Fruit fly (Drosophila melanogaster) whole organism, embryonic: ENCODE measurements around the gene CG2794.

Experiments used
- Asciz ChIP-seq: fragments of 200-800 bp; sonication (Bioruptor generic); optimal IDR thresholded peaks from 2 replicates; lab custom pipeline; 2017; ENCODE audit warnings: missing biosample characterization, mild to moderate bottlenecking, missing genetic modification characterization, missing genetic modification reagents
- CG16813 ChIP-seq: fragments of 200-800 bp; sonication (Bioruptor generic); IDR thresholded peaks from 3 replicates; pipeline ENCODE4 v1.3.6; 2022; ENCODE audit warnings: missing biosample characterization, missing genetic modification characterization; ENCODE audit not compliant: partially characterized antibody
- CG17802 ChIP-seq: fragments of 200-800 bp; sonication (Bioruptor generic); optimal IDR thresholded peaks from 2 replicates; lab custom pipeline; 2018; ENCODE audit warnings: missing biosample characterization, mild to moderate bottlenecking, missing genetic modification characterization, moderate library complexity
- CG30431 ChIP-seq: fragments of 200-800 bp; sonication (Bioruptor generic); optimal IDR thresholded peaks from 2 replicates; lab custom pipeline; 2017; ENCODE audit warnings: missing biosample characterization, missing genetic modification characterization
- CG34422 ChIP-seq: fragments of 200-800 bp; sonication (Bioruptor generic); IDR thresholded peaks from 3 replicates; pipeline ENCODE4 v1.3.6; 2022; ENCODE audit warnings: missing biosample characterization, missing genetic modification characterization
- CG4282 ChIP-seq: fragments of 200-800 bp; sonication (Bioruptor generic); optimal IDR thresholded peaks from 2 replicates; lab custom pipeline; 2016; ENCODE audit warnings: missing biosample characterization, missing genetic modification characterization
- Med ChIP-seq: fragments of 200-800 bp; sonication (Bioruptor generic); peaks from one replicate; lab custom pipeline; 2016; ENCODE audit warnings: missing biosample characterization, missing genetic modification characterization, mild to moderate bottlenecking, inconsistent platforms, moderate library complexity
- ems ChIP-seq: fragments of 200-800 bp; sonication (Bioruptor generic); optimal IDR thresholded peaks from 3 replicates; lab custom pipeline; 2016; ENCODE audit warnings: missing biosample characterization, missing genetic modification characterization
- kay ChIP-seq: fragments of 200-800 bp; sonication (Bioruptor generic); optimal IDR thresholded peaks from 2 replicates; lab custom pipeline; 2016; ENCODE audit warnings: missing biosample characterization, missing genetic modification characterization
- usp ChIP-seq: fragments of >200 bp; optimal IDR thresholded peaks from 2 replicates; lab custom pipeline; 2017; ENCODE audit warnings: missing biosample characterization, missing genetic modification characterization

- TF ChIP-seq CG4282 (GFP tag; lab: Kevin White, UChicago) (no peak), Asciz (no peak), ems (GFP tag; lab: Kevin White, UChicago) (no peak), kay (GFP tag; lab: Kevin White, UChicago) (no peak), CG16813 (GFP tag; lab: Robert Waterston, UW) (no peak), Med (GFP tag; lab: Kevin White, UChicago) (peak; percentile 59), CG34422 (no peak), usp (no peak), CG30431 (GFP tag; lab: Kevin White, UChicago) (no peak), CG17802 (tag; lab: Kevin White, UChicago) (no peak)
Measured at dm6 chr2L:518979-519891, 44.7 kb upstream of the CG2794 start.
